Fruit fly (Drosophila melanogaster) whole organism, pupa: Measurements from ENCODE around the gene Octbeta2R.

Source experiments
- CG10348 ChIP-seq: fragments of 200-800 bp; sonication (Bioruptor generic); IDR thresholded peaks from 2 replicates; pipeline ENCODE4 v1.3.6; 2022; ENCODE audit warnings: missing biosample characterization, missing genetic modification characterization
- CG13204 ChIP-seq: fragments of 200-800 bp; sonication (Bioruptor generic); optimal IDR thresholded peaks from 2 replicates; lab custom pipeline; 2018; ENCODE audit warnings: missing biosample characterization, mild to moderate bottlenecking, missing genetic modification characterization, moderate library complexity
- CG14655 ChIP-seq: fragments of 200-800 bp; sonication (Bioruptor generic); optimal IDR thresholded peaks from 3 replicates; lab custom pipeline; 2017; ENCODE audit warnings: mild to moderate bottlenecking, missing biosample characterization, missing genetic modification reagents, missing genetic modification characterization
- CG15710 ChIP-seq: fragments of 200-800 bp; sonication (Bioruptor generic); optimal IDR thresholded peaks from 2 replicates; lab custom pipeline; 2018; ENCODE audit warnings: missing biosample characterization, mild to moderate bottlenecking, missing genetic modification characterization, moderate library complexity
- CG17806 ChIP-seq: fragments of 200-800 bp; sonication (Bioruptor generic); optimal IDR thresholded peaks from 2 replicates; lab custom pipeline; 2018; ENCODE audit warnings: missing biosample characterization, mild to moderate bottlenecking, missing genetic modification characterization, moderate library complexity
- CG34367 ChIP-seq: fragments of 200-800 bp; sonication (Bioruptor generic); optimal IDR thresholded peaks from 2 replicates; lab custom pipeline; 2018; ENCODE audit warnings: missing biosample characterization, mild to moderate bottlenecking, missing genetic modification characterization
- CG8159 ChIP-seq: fragments of 200-800 bp; sonication (Bioruptor generic); optimal IDR thresholded peaks from 3 replicates; lab custom pipeline; 2018; ENCODE audit warnings: missing biosample characterization, mild to moderate bottlenecking, missing genetic modification characterization, moderate library complexity
- CG9948 ChIP-seq: fragments of 200-800 bp; sonication (Bioruptor generic); optimal IDR thresholded peaks from 2 replicates; lab custom pipeline; 2018; ENCODE audit warnings: missing biosample characterization, mild to moderate bottlenecking, missing genetic modification characterization, moderate library complexity
- EcR ChIP-seq: fragments of 200-800 bp; sonication (Bioruptor generic); optimal IDR thresholded peaks from 3 replicates; lab custom pipeline; 2019; ENCODE audit warnings: missing biosample characterization, missing genetic modification characterization, mild to moderate bottlenecking, moderate library complexity, missing genetic modification reagents
- Ets98B ChIP-seq: fragments of 200-800 bp; sonication (Bioruptor generic); IDR thresholded peaks from 2 replicates; pipeline ENCODE4 v1.3.6; 2022; ENCODE audit warnings: missing biosample characterization, missing genetic modification characterization
- fd96Ca ChIP-seq: fragments of 200-800 bp; sonication (Bioruptor generic); IDR thresholded peaks from 3 replicates; pipeline ENCODE4 v1.3.6; 2022; ENCODE audit warnings: missing biosample characterization, missing genetic modification characterization
- rn ChIP-seq: fragments of 200-800 bp; sonication (Bioruptor generic); IDR thresholded peaks from 2 replicates; pipeline ENCODE4 v1.3.6; 2022; ENCODE audit warnings: missing biosample characterization, missing genetic modification characterization

DNA sequence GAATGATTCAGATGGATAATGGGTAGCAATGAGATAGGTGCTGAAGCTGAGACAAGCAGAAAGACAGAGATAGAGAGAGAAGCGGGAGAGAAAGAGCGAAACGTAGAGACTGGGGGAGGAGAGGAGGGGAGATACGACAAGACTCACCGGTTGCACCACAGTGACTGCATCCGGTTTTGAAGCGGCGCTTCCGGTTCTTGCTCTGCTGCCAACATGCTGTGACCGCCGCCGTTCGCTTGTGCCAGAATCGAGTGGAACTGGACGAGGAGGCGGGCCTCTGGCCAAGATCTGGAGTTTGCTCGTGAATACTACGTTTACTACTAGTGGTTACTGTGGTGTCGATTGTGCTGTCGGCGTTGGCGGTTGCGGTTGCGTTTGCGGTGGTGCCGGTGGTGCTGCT is 80.5 kb downstream of the Octbeta2R start:
- TF ChIP-seq CG15710 (tag; lab: Kevin White, UChicago), result no peak
- TF ChIP-seq CG34367 (tag; lab: Kevin White, UChicago), result no peak
- no peak for TF ChIP-seq CG14655 (GFP tag; lab: Kevin White, UChicago)
- TF ChIP-seq rn, result no peak
- TF ChIP-seq fd96Ca (GFP tag; lab: Robert Waterston, UW), result 0 out of 3 replicates have a peak, but pooled peaks have one; percentile 7
- no peak for TF ChIP-seq CG8159 (tag; lab: Kevin White, UChicago)
- TF ChIP-seq EcR (GFP tag; lab: Kevin White, UChicago), result no peak
- TF ChIP-seq CG9948 (tag; lab: Kevin White, UChicago), result no peak
- peak; percentile 5 for TF ChIP-seq CG13204 (GFP tag; lab: Kevin White, UChicago)
- no peak for TF ChIP-seq CG17806 (tag; lab: Kevin White, UChicago)
- no peak for TF ChIP-seq Ets98B (GFP tag; lab: Robert Waterston, UW)
- no peak for TF ChIP-seq CG10348 (GFP tag; lab: Robert Waterston, UW)
